Worm (Caenorhabditis elegans): Measurements from ENCODE around the gene C44C10.5.

C44C10.5 gene

ce11 chrX:11680851-11681250 is 9.5 kb upstream of the C44C10.5 start, which contains the start of gene T04F8.7:
T04F8.7 (minus strand) TSS chrX:11680980.
- TF ChIP-seq daf-16 (GFP tag; optimal IDR thresholded peaks at IDR 0.05) (no peak), daf-16 (tag; optimal IDR thresholded peaks at IDR 0.05) (peak; percentile 87), Y105C5A.15 (GFP tag; IDR thresholded peaks at IDR 0.05) (no peak), mxl-3 (GFP tag; optimal IDR thresholded peaks at IDR 0.05) (peak; percentile 39), dmd-6 (GFP tag; IDR thresholded peaks at IDR 0.05) (peak; percentile 88), nhr-48 (tag; optimal IDR thresholded peaks at IDR 0.05) (peak; percentile 38), pqm-1 (tag; optimal IDR thresholded peaks at IDR 0.05) (peak; percentile 50), nhr-42 (GFP tag; IDR thresholded peaks at IDR 0.05) (no peak), hlh-30 (tag; optimal IDR thresholded peaks at IDR 0.05; ENCODE audit: insufficient read depth) (peak; percentile 65), hlh-11 (tag; optimal IDR thresholded peaks at IDR 0.05) (peak; percentile 85), madf-9 (GFP tag; conservative IDR thresholded peaks at IDR 0.05) (no peak), hif-1 (tag; optimal IDR thresholded peaks at IDR 0.05) (peak in 1 of 2 experiments; percentile 32), nhr-77 (tag; optimal IDR thresholded peaks at IDR 0.05) (peak; percentile 13), ZK337.2 (GFP tag; IDR thresholded peaks at IDR 0.05) (no peak), nhr-41 (GFP tag; IDR thresholded peaks at IDR 0.05) (0 out of 2 replicates have a peak, but pooled peaks have one; percentile 13), tra-1 (GFP tag; IDR thresholded peaks at IDR 0.05) (0 out of 2 replicates have a peak, but pooled peaks have one; percentile 42), nhr-28 (tag; optimal IDR thresholded peaks at IDR 0.05) (peak; percentile 66), aha-1 (tag) (peak; percentile 95), ZK546.5 (tag; optimal IDR thresholded peaks at IDR 0.05) (no peak), dve-1 (tag; optimal IDR thresholded peaks at IDR 0.05; ENCODE audit: insufficient read depth) (peak; percentile 75)

- TF ChIP-seq spr-3 (GFP tag; optimal IDR thresholded peaks at IDR 0.05) (no peak), Y48G9A.11 (GFP tag; IDR thresholded peaks at IDR 0.05) (no peak), daf-19 (GFP tag; conservative IDR thresholded peaks at IDR 0.05) (no peak), snpc-1.2 (GFP tag; IDR thresholded peaks at IDR 0.05) (no peak), lin-39 (tag; optimal IDR thresholded peaks at IDR 0.05) (no peak), Y75B8A.6 (GFP tag; IDR thresholded peaks at IDR 0.05) (no peak), fkh-10 (GFP tag; optimal IDR thresholded peaks at IDR 0.05) (no peak)
Observed at ce11 chrX:11684261-11684660, 6.1 kb upstream of the C44C10.5 start, which contains the start of gene hnd-1. hnd-1 (plus strand) TSS chrX:11684561.

ce11 chrX:11687836-11688319 is 2.5 kb upstream of the C44C10.5 start, which contains the start of gene C44C10.7:
C44C10.7 (minus strand) TSS chrX:11688269.
- TF ChIP-seq unc-62 (GFP tag; optimal IDR thresholded peaks at IDR 0.05 in 1 of 2) (peak in 1 of 2 experiments; percentile 97), unc-62 (tag; optimal IDR thresholded peaks at IDR 0.05) (no peak), nhr-28 (tag; optimal IDR thresholded peaks at IDR 0.05) (no peak)

- peak; percentile 72 for TF ChIP-seq mxl-3 (GFP tag; optimal IDR thresholded peaks at IDR 0.05)
- peak; percentile 56 for TF ChIP-seq nhr-28 (tag; optimal IDR thresholded peaks at IDR 0.05)
- TF ChIP-seq mep-1 (tag; optimal IDR thresholded peaks at IDR 0.05): no peak
- TF ChIP-seq ztf-7 (tag; optimal IDR thresholded peaks at IDR 0.05): no peak
- peak; percentile 23 for TF ChIP-seq dpl-1 (GFP tag; optimal IDR thresholded peaks at IDR 0.05)
- TF ChIP-seq set-16 (GFP tag; IDR thresholded peaks at IDR 0.05): no peak
- TF ChIP-seq attf-4 (tag; optimal IDR thresholded peaks at IDR 0.05): no peak
- TF ChIP-seq aly-2 (tag; optimal IDR thresholded peaks at IDR 0.05): no peak
- TF ChIP-seq nhr-6 (tag; optimal IDR thresholded peaks at IDR 0.05): no peak
- no peak for TF ChIP-seq lin-1 (GFP tag; IDR thresholded peaks at IDR 0.05)
- 0 out of 2 replicates have a peak, but pooled peaks have one; percentile 33 for TF ChIP-seq dmd-6 (GFP tag; IDR thresholded peaks at IDR 0.05)
- TF ChIP-seq nhr-111 (GFP tag; optimal IDR thresholded peaks at IDR 0.05): no peak
- peak in 1 of 2 experiments; percentile 24 for TF ChIP-seq mdl-1 (tag; optimal IDR thresholded peaks at IDR 0.05)
- no peak for TF ChIP-seq F26F4.8 (GFP tag; conservative IDR thresholded peaks at IDR 0.05)
- no peak for TF ChIP-seq vab-7 (GFP tag; IDR thresholded peaks at IDR 0.05)
- no peak for TF ChIP-seq unc-130 (GFP tag; optimal IDR thresholded peaks at IDR 0.05)
- no peak for TF ChIP-seq nhr-48 (tag; optimal IDR thresholded peaks at IDR 0.05)
- TF ChIP-seq lin-29 (GFP tag; IDR thresholded peaks at IDR 0.05): no peak
- no peak for TF ChIP-seq nhr-42 (GFP tag; IDR thresholded peaks at IDR 0.05)
- no peak for TF ChIP-seq lin-39 (tag; optimal IDR thresholded peaks at IDR 0.05)
- no peak for TF ChIP-seq nhr-41 (GFP tag; IDR thresholded peaks at IDR 0.05)
- TF ChIP-seq zip-11 (GFP tag; IDR thresholded peaks at IDR 0.05): no peak
- TF ChIP-seq zip-2 (tag; optimal IDR thresholded peaks at IDR 0.05): no peak
- no peak for TF ChIP-seq madf-9 (GFP tag; conservative IDR thresholded peaks at IDR 0.05)
- no peak for TF ChIP-seq php-3 (GFP tag; IDR thresholded peaks at IDR 0.05)
Observed at ce11 chrX:11693092-11693491, 2.8 kb downstream of the C44C10.5 start, which contains the start of gene smcl-1. smcl-1 (plus strand) TSS chrX:11693464.
